Worm (Caenorhabditis elegans) whole organism, young adult: Measurements from ENCODE around the gene usp-33.

Experiments
- B0019.2 ChIP-seq: fragments of 200-800 bp; sonication (Bioruptor generic); conservative IDR thresholded peaks from 2 replicates; pipeline ENCODE4 v1.3.6; 2022; ENCODE audit warnings: missing genetic modification reagents, missing genetic modification characterization, missing compliant biosample characterization
- ama-1 ChIP-seq, 3 experiments: fragments of 150-350 bp in 1 of 3; sonication (generic microtip) in 2 of 3; optimal IDR thresholded peaks; 2 replicates each; lab custom pipeline; 2014 to 2018; ENCODE audit warnings: missing biosample characterization in 2 of 3, missing genetic modification characterization in 2 of 3, missing genetic modification reagents in 2 of 3
- atf-7 ChIP-seq: sonication (generic microtip); optimal IDR thresholded peaks from 2 replicates; lab custom pipeline; 2017; ENCODE audit warnings: mild to moderate bottlenecking, missing genetic modification characterization, missing compliant biosample characterization
- die-1 ChIP-seq: sonication (generic microtip); optimal IDR thresholded peaks from 2 replicates; lab custom pipeline; 2016; ENCODE audit warnings: missing genotype, mild to moderate bottlenecking, missing genetic modification characterization, missing compliant biosample characterization
- dpl-1 ChIP-seq: fragments of 150-350 bp; optimal IDR thresholded peaks from 2 replicates; lab custom pipeline; 2014; ENCODE audit warnings: missing biosample characterization, missing genetic modification reagents, missing genetic modification characterization
- hlh-12 ChIP-seq: sonication (generic microtip); optimal IDR thresholded peaks from 2 replicates; lab custom pipeline; 2016; ENCODE audit warnings: missing genetic modification characterization, missing compliant biosample characterization
- nhr-179 ChIP-seq: sonication (generic microtip); optimal IDR thresholded peaks from 2 replicates; lab custom pipeline; 2016; ENCODE audit warnings: mild to moderate bottlenecking, missing genetic modification characterization, missing compliant biosample characterization
- nhr-90 ChIP-seq: sonication (generic microtip); optimal IDR thresholded peaks from 2 replicates; lab custom pipeline; 2016; ENCODE audit warnings: missing genotype, mild to moderate bottlenecking, missing genetic modification characterization, missing compliant biosample characterization
- tlf-1 ChIP-seq: fragments of 200-800 bp; sonication (Bioruptor generic); optimal IDR thresholded peaks from 2 replicates; lab custom pipeline; 2018; ENCODE audit warnings: mild to moderate bottlenecking, missing genetic modification characterization, missing compliant biosample characterization

DNA sequence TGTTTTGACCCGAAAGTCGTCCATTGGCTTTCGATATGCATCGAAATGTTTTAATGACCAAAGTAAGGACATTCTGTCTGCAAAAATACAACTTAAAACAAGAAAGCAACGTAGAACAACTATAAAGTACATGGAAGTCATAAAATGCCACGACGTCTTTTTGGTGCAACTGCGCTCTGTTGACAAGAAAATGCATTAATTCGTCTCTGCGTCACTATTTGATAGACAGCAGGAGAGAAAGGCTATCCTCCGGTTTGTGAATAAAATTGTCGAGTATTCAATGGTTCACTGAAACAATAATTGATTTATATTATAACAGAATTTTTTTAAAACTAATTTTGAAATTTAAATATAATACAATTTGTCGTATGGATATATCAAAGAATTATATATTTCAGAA lies 25.3 kb downstream of the usp-33 start, which contains the start of gene ergi-3:
- TF ChIP-seq dpl-1 (GFP tag; lab: Kevin White, UChicago) (no peak), atf-7 (tag; lab: Kevin White, UChicago) (no peak), die-1 (tag; lab: Kevin White, UChicago) (no peak), nhr-179 (tag; lab: Kevin White, UChicago) (no peak), B0019.2 (GFP tag; lab: Robert Waterston, UW) (no peak), ama-1 (optimal IDR thresholded peaks at IDR 0.05; lab: Kevin White, UChicago) (no peak), ama-1 (GFP tag; optimal IDR thresholded peaks at IDR 0.05; lab: Kevin White, UChicago) (no peak), nhr-90 (tag; lab: Kevin White, UChicago) (no peak), tlf-1 (GFP tag; lab: Kevin White, UChicago) (no peak), hlh-12 (tag; lab: Kevin White, UChicago) (no peak)
